Fruit fly (Drosophila melanogaster) whole organism, embryonic: Measurements from ENCODE around the gene CG13077.
A peak's percentile ranks its signal among the peaks of the same experiment; 100 is the strongest.

Experiments used
- Abd-B ChIP-seq: fragments of 200-800 bp; sonication (Bioruptor generic); optimal IDR thresholded peaks from 2 replicates; lab custom pipeline; 2018; ENCODE audit warnings: missing biosample characterization, mild to moderate bottlenecking, missing genetic modification characterization, moderate library complexity
- Atf-2 ChIP-seq: fragments of 200-800 bp; sonication (Bioruptor generic); optimal IDR thresholded peaks from 2 replicates; lab custom pipeline; 2016; ENCODE audit warnings: missing biosample characterization, missing genetic modification characterization
- BtbVII ChIP-seq: fragments of 200-800 bp; sonication (Bioruptor generic); optimal IDR thresholded peaks from 3 replicates; lab custom pipeline; 2017; ENCODE audit warnings: missing biosample characterization, mild to moderate bottlenecking, missing genetic modification characterization
- CG10543 ChIP-seq: fragments of 200-800 bp; sonication (Bioruptor generic); optimal IDR thresholded peaks from 3 replicates; lab custom pipeline; 2017; ENCODE audit warnings: missing biosample characterization, mild to moderate bottlenecking, missing genetic modification characterization, moderate library complexity
- CG10565 ChIP-seq: fragments of 200-800 bp; sonication (Bioruptor generic); optimal IDR thresholded peaks from 3 replicates; lab custom pipeline; 2016; ENCODE audit warnings: missing biosample characterization, mild to moderate bottlenecking, missing genetic modification characterization
- CG11560 ChIP-seq: fragments of 200-800 bp; sonication (Bioruptor generic); IDR thresholded peaks from 3 replicates; pipeline ENCODE4 v1.3.6; 2022; ENCODE audit warnings: missing biosample characterization, missing genetic modification characterization
- CG12299 ChIP-seq: fragments of 200-800 bp; sonication (Bioruptor generic); optimal IDR thresholded peaks from 2 replicates; lab custom pipeline; 2018; ENCODE audit warnings: missing biosample characterization, mild to moderate bottlenecking, missing genetic modification characterization
- CG1602 ChIP-seq: fragments of 200-800 bp; sonication (Bioruptor generic); optimal IDR thresholded peaks from 3 replicates; lab custom pipeline; 2016; ENCODE audit warnings: missing biosample characterization, missing genetic modification characterization
- CG16863 ChIP-seq: fragments of 200-800 bp; sonication (Bioruptor generic); optimal IDR thresholded peaks from 3 replicates; lab custom pipeline; 2016; ENCODE audit warnings: missing biosample characterization, missing genetic modification characterization
- CG31441 ChIP-seq: fragments of 200-800 bp; sonication (Bioruptor generic); IDR thresholded peaks from 2 replicates; pipeline ENCODE4 v1.3.6; 2022; ENCODE audit warnings: missing biosample characterization, missing genetic modification characterization
- CG33213 ChIP-seq: fragments of 200-800 bp; sonication (Bioruptor generic); optimal IDR thresholded peaks from 3 replicates; lab custom pipeline; 2016; ENCODE audit warnings: missing biosample characterization, missing genetic modification characterization
- CG34422 ChIP-seq: fragments of 200-800 bp; sonication (Bioruptor generic); IDR thresholded peaks from 3 replicates; pipeline ENCODE4 v1.3.6; 2022; ENCODE audit warnings: missing biosample characterization, missing genetic modification characterization
- CG3995 ChIP-seq: fragments of 200-800 bp; sonication (Bioruptor generic); optimal IDR thresholded peaks from 3 replicates; lab custom pipeline; 2016; ENCODE audit warnings: missing biosample characterization, missing genetic modification characterization
- CG5245 ChIP-seq: fragments of 200-800 bp; sonication (Bioruptor generic); optimal IDR thresholded peaks from 3 replicates; lab custom pipeline; 2016; ENCODE audit warnings: missing biosample characterization, missing genetic modification characterization
- CG7372 ChIP-seq: fragments of 200-800 bp; sonication (Bioruptor generic); IDR thresholded peaks from 2 replicates; pipeline ENCODE4 v1.3.6; 2022; ENCODE audit warnings: missing biosample characterization, missing genetic modification characterization
- CG7745 ChIP-seq: fragments of 200-800 bp; sonication (Bioruptor generic); optimal IDR thresholded peaks from 2 replicates; lab custom pipeline; 2018; ENCODE audit warnings: missing biosample characterization, mild to moderate bottlenecking, missing genetic modification characterization, moderate library complexity
- CG7928 ChIP-seq: fragments of 200-800 bp; sonication (Bioruptor generic); optimal IDR thresholded peaks from 2 replicates; lab custom pipeline; 2017; ENCODE audit warnings: missing biosample characterization, mild to moderate bottlenecking, missing genetic modification characterization
- CG7963 ChIP-seq: fragments of 200-800 bp; sonication (Bioruptor generic); IDR thresholded peaks from 3 replicates; pipeline ENCODE4 v1.3.6; 2022; ENCODE audit warnings: missing biosample characterization, missing genetic modification characterization; ENCODE audit not compliant: partially characterized antibody
- CG7987 ChIP-seq: fragments of 200-800 bp; sonication (Bioruptor generic); optimal IDR thresholded peaks from 2 replicates; lab custom pipeline; 2018; ENCODE audit warnings: missing biosample characterization, mild to moderate bottlenecking, missing genetic modification characterization, moderate library complexity
- Camta ChIP-seq: fragments of 200-800 bp; sonication (Bioruptor generic); optimal IDR thresholded peaks from 2 replicates; lab custom pipeline; 2016; ENCODE audit warnings: missing biosample characterization, missing genetic modification characterization
- Dek ChIP-seq: fragments of 200-800 bp; sonication (Bioruptor generic); optimal IDR thresholded peaks from 3 replicates; lab custom pipeline; 2019; ENCODE audit warnings: missing biosample characterization, mild to moderate bottlenecking, missing genetic modification characterization, moderate library complexity
- ERR ChIP-seq: fragments of 200-800 bp; sonication (Bioruptor generic); optimal IDR thresholded peaks from 2 replicates; lab custom pipeline; 2016; ENCODE audit warnings: missing biosample characterization, missing genetic modification characterization
- Fer1 ChIP-seq: fragments of 200-800 bp; sonication (Bioruptor generic); optimal IDR thresholded peaks from 2 replicates; lab custom pipeline; 2017; ENCODE audit warnings: missing biosample characterization, mild to moderate bottlenecking, missing genetic modification characterization
- Gug ChIP-seq: fragments of 200-800 bp; sonication (Bioruptor generic); IDR thresholded peaks from 4 replicates; pipeline ENCODE4 v1.3.6; 2022; ENCODE audit warnings: missing biosample characterization, missing genetic modification characterization
- Hr78 ChIP-seq, 2 experiments: fragments of 200-800 bp in 1 of 2; fragments of >200 bp in 1 of 2; sonication (Bioruptor generic) in 1 of 2; optimal IDR thresholded peaks; 2 replicates each; lab custom pipeline; 2017 to 2019; ENCODE audit warnings: missing biosample characterization in 2 of 2, missing genetic modification characterization in 2 of 2, mild to moderate bottlenecking in 1 of 2, moderate library complexity in 1 of 2
- Jarid2 ChIP-seq: fragments of 200-800 bp; sonication (Bioruptor generic); optimal IDR thresholded peaks from 3 replicates; lab custom pipeline; 2017; ENCODE audit warnings: mild to moderate bottlenecking, missing biosample characterization, missing genetic modification reagents, missing genetic modification characterization
- Optix ChIP-seq: fragments of 200-800 bp; sonication (Bioruptor generic); IDR thresholded peaks from 3 replicates; pipeline ENCODE4 v1.3.6; 2022; ENCODE audit warnings: missing biosample characterization, missing genetic modification characterization
- PHDP ChIP-seq: fragments of 200-800 bp; sonication (Bioruptor generic); optimal IDR thresholded peaks from 3 replicates; lab custom pipeline; 2018; ENCODE audit warnings: missing biosample characterization, mild to moderate bottlenecking, missing genetic modification characterization, moderate library complexity
- Pdp1 ChIP-seq, 2 experiments: fragments of 200-800 bp; sonication (Bioruptor generic); optimal IDR thresholded peaks; 3 replicates each; lab custom pipeline; 2016; ENCODE audit warnings: missing biosample characterization in 2 of 2, missing genetic modification characterization in 2 of 2, mild to moderate bottlenecking in 1 of 2, moderate library complexity in 1 of 2
- TFAM ChIP-seq: fragments of 200-800 bp; sonication (Bioruptor generic); optimal IDR thresholded peaks from 2 replicates; lab custom pipeline; 2017; ENCODE audit warnings: missing biosample characterization, missing genetic modification characterization, inconsistent platforms
- Trl ChIP-seq, 3 experiments: fragments of >200 bp in 2 of 3; fragments of 200-800 bp in 1 of 3; sonication (Bioruptor generic) in 1 of 3; optimal IDR thresholded peaks; 2 replicates in 1 of 3; 3 replicates in 2 of 3; lab custom pipeline; 2016 to 2017; ENCODE audit warnings: missing biosample characterization in 1 of 3, missing genetic modification characterization in 1 of 3
- ap ChIP-seq: fragments of 200-800 bp; sonication (Bioruptor generic); IDR thresholded peaks from 2 replicates; pipeline ENCODE4 v1.3.6; 2022; ENCODE audit warnings: missing biosample characterization, missing genetic modification characterization
- caup ChIP-seq: fragments of 200-800 bp; sonication (Bioruptor generic); optimal IDR thresholded peaks from 3 replicates; lab custom pipeline; 2017; ENCODE audit warnings: missing biosample characterization, mild to moderate bottlenecking, missing genetic modification characterization, moderate library complexity; ENCODE audit not compliant: severe bottlenecking
- dysf ChIP-seq: fragments of 200-800 bp; sonication (Bioruptor generic); IDR thresholded peaks from 3 replicates; pipeline ENCODE4 v1.3.6; 2022; ENCODE audit warnings: missing biosample characterization, missing genetic modification characterization
- gem ChIP-seq: fragments of 200-800 bp; sonication (Bioruptor generic); optimal IDR thresholded peaks from 2 replicates; lab custom pipeline; 2019; ENCODE audit warnings: missing biosample characterization, mild to moderate bottlenecking, missing genetic modification characterization, moderate library complexity
- jigr1 ChIP-seq: fragments of 200-800 bp; sonication (Bioruptor generic); IDR thresholded peaks from 3 replicates; pipeline ENCODE4 v1.3.6; 2022; ENCODE audit warnings: missing biosample characterization, missing genetic modification characterization
- knrl ChIP-seq: fragments of 200-800 bp; sonication (Bioruptor generic); IDR thresholded peaks from 3 replicates; pipeline ENCODE4 v1.3.6; 2022; ENCODE audit warnings: missing biosample characterization, missing genetic modification characterization; ENCODE audit not compliant: partially characterized antibody
- odd ChIP-seq: fragments of 200-800 bp; sonication (Bioruptor generic); optimal IDR thresholded peaks from 2 replicates; lab custom pipeline; 2017; ENCODE audit warnings: missing biosample characterization, mild to moderate bottlenecking, missing genetic modification characterization
- pan ChIP-seq, 4 experiments: fragments of >200 bp in 3 of 4; fragments of 200-800 bp in 1 of 4; sonication (Bioruptor generic) in 1 of 4; optimal IDR thresholded peaks in 3 of 4; IDR thresholded peaks in 1 of 4; 2 replicates each; pipeline versions ENCODE4 v1.3.6 to Lab custom; 2017 to 2022; ENCODE audit warnings: missing biosample characterization in 2 of 4, missing genetic modification characterization in 2 of 4, mixed read lengths in 1 of 4
- peb ChIP-seq: fragments of 200-800 bp; sonication (Bioruptor generic); IDR thresholded peaks from 2 replicates; pipeline ENCODE4 v1.3.6; 2022; ENCODE audit warnings: missing biosample characterization, missing genetic modification characterization
- pros ChIP-seq: fragments of 200-800 bp; sonication (Bioruptor generic); optimal IDR thresholded peaks from 3 replicates; lab custom pipeline; 2019; ENCODE audit warnings: missing biosample characterization, mild to moderate bottlenecking, missing genetic modification characterization, moderate library complexity
- ro ChIP-seq: fragments of 200-800 bp; sonication (Bioruptor generic); IDR thresholded peaks from 2 replicates; pipeline ENCODE4 v1.3.6; 2022; ENCODE audit warnings: missing biosample characterization, missing genetic modification characterization
- scrt ChIP-seq: fragments of 200-800 bp; sonication (Bioruptor generic); optimal IDR thresholded peaks from 2 replicates; lab custom pipeline; 2018; ENCODE audit warnings: missing biosample characterization, mild to moderate bottlenecking, missing genetic modification characterization, moderate library complexity
- sob ChIP-seq: fragments of 200-800 bp; sonication (Bioruptor generic); IDR thresholded peaks from 2 replicates; pipeline ENCODE4 v1.3.6; 2022; ENCODE audit warnings: missing biosample characterization, missing genetic modification characterization
- sug ChIP-seq: fragments of 200-800 bp; optimal IDR thresholded peaks from 2 replicates; lab custom pipeline; 2019; ENCODE audit warnings: missing biosample characterization, mild to moderate bottlenecking, missing genetic modification characterization, moderate library complexity
- tio ChIP-seq: fragments of 200-800 bp; sonication (Bioruptor generic); optimal IDR thresholded peaks from 2 replicates; lab custom pipeline; 2017; ENCODE audit warnings: missing biosample characterization, missing genetic modification characterization, inconsistent platforms
- tll ChIP-seq, 2 experiments: fragments of 200-800 bp in 1 of 2; fragments of >200 bp in 1 of 2; sonication (Bioruptor generic) in 1 of 2; optimal IDR thresholded peaks; 2 replicates each; lab custom pipeline; 2017 to 2019; ENCODE audit warnings: missing biosample characterization in 2 of 2, missing genetic modification characterization in 2 of 2, mild to moderate bottlenecking in 1 of 2, moderate library complexity in 1 of 2
- ttk ChIP-seq: fragments of 200-800 bp; sonication (Bioruptor generic); IDR thresholded peaks from 2 replicates; pipeline ENCODE4 v2.1.2; 2022; ENCODE audit warnings: missing biosample characterization, missing genetic modification characterization
- unpg ChIP-seq: fragments of 200-800 bp; sonication (Bioruptor generic); optimal IDR thresholded peaks from 3 replicates; lab custom pipeline; 2018; ENCODE audit warnings: missing biosample characterization, mild to moderate bottlenecking, missing genetic modification characterization, moderate library complexity
- yki ChIP-seq: fragments of >200 bp; optimal IDR thresholded peaks from 3 replicates; lab custom pipeline; 2018

CG13077 gene

dm6 chr2L:19549412-19549811 lies 16.3 kb upstream of the CG13077 start (continued):
- TF ChIP-seq CG7745 (peak; percentile 27), Fer1 (no peak), pros (GFP tag; lab: Kevin White, UChicago) (no peak), unpg (GFP tag; lab: Kevin White, UChicago) (no peak), CG34422 (peak; percentile 44; the same call in 1 of the 3 replicates), dysf (GFP tag; lab: Robert Waterston, UW) (0 out of 3 replicates have a peak, but pooled peaks have one; percentile 23), Trl (optimal IDR thresholded peaks at IDR 0.05; lab: Kevin White, UChicago) (no peak), Trl (GFP tag; optimal IDR thresholded peaks at IDR 0.05; lab: Kevin White, UChicago) (no peak), jigr1 (GFP tag; lab: Robert Waterston, UW) (no peak), scrt (GFP tag; lab: Kevin White, UChicago) (no peak), sug (tag; lab: Kevin White, UChicago) (peak; percentile 72), odd (GFP tag; lab: Kevin White, UChicago) (peak; percentile 23), yki (no peak), Jarid2 (GFP tag; lab: Kevin White, UChicago) (peak; percentile 81), tio (GFP tag; lab: Kevin White, UChicago) (no peak), CG7372 (GFP tag; lab: Robert Waterston, UW) (no peak), ttk (GFP tag; lab: Robert Waterston, UW) (no peak), Pdp1 (GFP tag; optimal IDR thresholded peaks at IDR 0.05; lab: Kevin White, UChicago) (peak in 1 of 2 experiments; percentile 13), ap (no peak), Camta (GFP tag; lab: Kevin White, UChicago) (no peak), CG11560 (tag; lab: Robert Waterston, UW) (no peak), tll (GFP tag; optimal IDR thresholded peaks at IDR 0.05; lab: Kevin White, UChicago) (no peak), BtbVII (GFP tag; lab: Kevin White, UChicago) (peak; percentile 56), Optix (GFP tag; lab: Robert Waterston, UW) (no peak), CG33213 (GFP tag; lab: Kevin White, UChicago) (no peak), ERR (GFP tag; lab: Kevin White, UChicago) (no peak), CG7987 (GFP tag; lab: Kevin White, UChicago) (no peak), CG10565 (GFP tag; lab: Kevin White, UChicago) (no peak), CG16863 (GFP tag; lab: Kevin White, UChicago) (no peak), Hr78 (GFP tag; optimal IDR thresholded peaks at IDR 0.05; lab: Kevin White, UChicago) (no peak), CG31441 (GFP tag; lab: Robert Waterston, UW) (no peak), knrl (no peak), Atf-2 (GFP tag; lab: Kevin White, UChicago) (no peak), PHDP (tag; lab: Kevin White, UChicago) (no peak), Abd-B (GFP tag; lab: Kevin White, UChicago) (no peak), Gug (no peak), Dek (tag; lab: Kevin White, UChicago) (no peak), CG3995 (GFP tag; lab: Kevin White, UChicago) (no peak), TFAM (no peak), CG10543 (GFP tag; lab: Kevin White, UChicago) (peak; percentile 88), CG7928 (GFP tag; lab: Kevin White, UChicago) (no peak), pan (optimal IDR thresholded peaks at IDR 0.05; lab: Kevin White, UChicago) (no peak), pan (GFP tag; optimal IDR thresholded peaks at IDR 0.05 in 1 of 2, IDR thresholded peaks at IDR 0.05 in 1 of 2) (no peak), ro (GFP tag; lab: Robert Waterston, UW) (no peak), CG1602 (GFP tag; lab: Kevin White, UChicago) (no peak), caup (GFP tag; lab: Kevin White, UChicago) (peak; percentile 47), gem (tag; lab: Kevin White, UChicago) (no peak), sob (GFP tag; lab: Robert Waterston, UW) (no peak), CG5245 (GFP tag; lab: Kevin White, UChicago) (no peak), CG12299 (tag; lab: Kevin White, UChicago) (no peak), CG7963 (GFP tag; lab: Robert Waterston, UW) (no peak), peb (GFP tag; lab: Robert Waterston, UW) (no peak)
